Fruit fly (Drosophila melanogaster) whole organism, pupa: ENCODE measurements around the gene r.

Experiments used
- CG12605 ChIP-seq: fragments of 200-800 bp; sonication (Bioruptor generic); IDR thresholded peaks from 2 replicates; pipeline ENCODE4 v1.3.6; 2022; ENCODE audit warnings: missing biosample characterization, missing genetic modification characterization
- CG13204 ChIP-seq: fragments of 200-800 bp; sonication (Bioruptor generic); optimal IDR thresholded peaks from 2 replicates; lab custom pipeline; 2018; ENCODE audit warnings: missing biosample characterization, mild to moderate bottlenecking, missing genetic modification characterization, moderate library complexity
- CG14655 ChIP-seq: fragments of 200-800 bp; sonication (Bioruptor generic); optimal IDR thresholded peaks from 3 replicates; lab custom pipeline; 2017; ENCODE audit warnings: mild to moderate bottlenecking, missing biosample characterization, missing genetic modification reagents, missing genetic modification characterization
- CG15710 ChIP-seq: fragments of 200-800 bp; sonication (Bioruptor generic); optimal IDR thresholded peaks from 2 replicates; lab custom pipeline; 2018; ENCODE audit warnings: missing biosample characterization, mild to moderate bottlenecking, missing genetic modification characterization, moderate library complexity
- CG17806 ChIP-seq: fragments of 200-800 bp; sonication (Bioruptor generic); optimal IDR thresholded peaks from 2 replicates; lab custom pipeline; 2018; ENCODE audit warnings: missing biosample characterization, mild to moderate bottlenecking, missing genetic modification characterization, moderate library complexity
- CG32121 ChIP-seq: fragments of 200-800 bp; sonication (Bioruptor generic); IDR thresholded peaks from 2 replicates; pipeline ENCODE4 v1.3.6; 2022; ENCODE audit warnings: missing biosample characterization, missing genetic modification characterization
- CG34367 ChIP-seq: fragments of 200-800 bp; sonication (Bioruptor generic); optimal IDR thresholded peaks from 2 replicates; lab custom pipeline; 2018; ENCODE audit warnings: missing biosample characterization, mild to moderate bottlenecking, missing genetic modification characterization
- CG4496 ChIP-seq: fragments of 200-800 bp; sonication (Bioruptor generic); IDR thresholded peaks from 3 replicates; pipeline ENCODE4 v1.3.6; 2022; ENCODE audit warnings: missing biosample characterization, missing genetic modification characterization
- CG8301 ChIP-seq: fragments of 200-800 bp; sonication (Bioruptor generic); optimal IDR thresholded peaks from 2 replicates; lab custom pipeline; 2018; ENCODE audit warnings: missing biosample characterization, mild to moderate bottlenecking, missing genetic modification characterization
- CG9948 ChIP-seq: fragments of 200-800 bp; sonication (Bioruptor generic); optimal IDR thresholded peaks from 2 replicates; lab custom pipeline; 2018; ENCODE audit warnings: missing biosample characterization, mild to moderate bottlenecking, missing genetic modification characterization, moderate library complexity
- D1 ChIP-seq: fragments of 200-800 bp; sonication (Bioruptor generic); optimal IDR thresholded peaks from 2 replicates; lab custom pipeline; 2018; ENCODE audit warnings: missing biosample characterization, mild to moderate bottlenecking, missing genetic modification characterization, moderate library complexity
- EcR ChIP-seq: fragments of 200-800 bp; sonication (Bioruptor generic); optimal IDR thresholded peaks from 3 replicates; lab custom pipeline; 2019; ENCODE audit warnings: missing biosample characterization, missing genetic modification characterization, mild to moderate bottlenecking, moderate library complexity, missing genetic modification reagents
- fd96Ca ChIP-seq: fragments of 200-800 bp; sonication (Bioruptor generic); IDR thresholded peaks from 3 replicates; pipeline ENCODE4 v1.3.6; 2022; ENCODE audit warnings: missing biosample characterization, missing genetic modification characterization
- rn ChIP-seq: fragments of 200-800 bp; sonication (Bioruptor generic); IDR thresholded peaks from 2 replicates; pipeline ENCODE4 v1.3.6; 2022; ENCODE audit warnings: missing biosample characterization, missing genetic modification characterization

dm6 chrX:16637106-16637590, 18.0 kb upstream of the r start, which contains the start of gene Rok:
- no peak for TF ChIP-seq CG17806 (tag; lab: Kevin White, UChicago)
- TF ChIP-seq CG14655 (GFP tag; lab: Kevin White, UChicago): no peak
- no peak for TF ChIP-seq CG15710 (tag; lab: Kevin White, UChicago)
- no peak for TF ChIP-seq CG12605 (GFP tag; lab: Robert Waterston, UW)
- TF ChIP-seq rn: no peak
- TF ChIP-seq CG8301 (tag; lab: Kevin White, UChicago): no peak
- TF ChIP-seq CG13204 (GFP tag; lab: Kevin White, UChicago): peak; percentile 41
- no peak for TF ChIP-seq CG32121 (GFP tag; lab: Robert Waterston, UW)
- no peak for TF ChIP-seq CG9948 (tag; lab: Kevin White, UChicago)
- TF ChIP-seq CG34367: no peak
- no peak for TF ChIP-seq D1 (tag; lab: Kevin White, UChicago)
- no peak for TF ChIP-seq CG4496 (GFP tag; lab: Robert Waterston, UW)
- TF ChIP-seq fd96Ca (GFP tag; lab: Robert Waterston, UW): no peak
- peak; percentile 22 for TF ChIP-seq EcR
